Worm (Caenorhabditis elegans): ENCODE measurements around the gene taf-9.

taf-9 gene

DNA sequence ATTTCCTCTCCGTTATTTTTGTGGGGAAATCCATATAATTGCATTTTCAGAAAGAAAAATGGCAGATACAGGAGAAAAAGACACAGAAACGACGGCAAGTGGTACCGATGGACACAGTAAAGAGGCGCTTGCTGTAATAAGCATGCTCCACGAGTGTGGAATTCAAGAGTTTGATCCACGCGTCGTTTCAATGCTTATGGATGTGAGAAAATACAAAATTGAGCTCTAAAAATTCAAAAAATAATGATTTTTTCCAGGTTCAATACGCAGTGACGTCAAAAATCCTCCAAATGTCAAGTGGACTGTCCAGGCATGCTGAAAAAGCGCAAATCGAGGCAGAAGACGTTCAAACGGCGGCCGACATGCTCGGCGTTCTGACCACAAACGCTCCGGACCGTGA is at the start of gene taf-9:
Gene taf-9 (plus strand): TSS at position 51 of the 400 bp plus-strand sequence.
- TF ChIP-seq lsy-2 (tag; optimal IDR thresholded peaks at IDR 0.05) (peak in 1 of 2 experiments; percentile 17), ama-1 (optimal IDR thresholded peaks at IDR 0.05) (peak; percentile 75), dve-1 (tag; optimal IDR thresholded peaks at IDR 0.05; ENCODE audit: insufficient read depth) (peak; percentile 9), dmd-6 (GFP tag; IDR thresholded peaks at IDR 0.05) (no peak), F10B5.3 (tag; optimal IDR thresholded peaks at IDR 0.05) (no peak), php-3 (GFP tag; IDR thresholded peaks at IDR 0.05) (0 out of 2 replicates have a peak, but pooled peaks have one; percentile 9), ceh-20 (GFP tag; IDR thresholded peaks at IDR 0.05) (0 out of 2 replicates have a peak, but pooled peaks have one; percentile 22), lin-38 (GFP tag; IDR thresholded peaks at IDR 0.05) (peak; percentile 51), F49E8.2 (tag; optimal IDR thresholded peaks at IDR 0.05; ENCODE audit: borderline replicate concordance) (no peak), cey-2 (tag; optimal IDR thresholded peaks at IDR 0.05; ENCODE audit: borderline replicate concordance, insufficient read depth) (no peak), lin-39 (tag; optimal IDR thresholded peaks at IDR 0.05) (no peak), egl-43 (GFP tag; IDR thresholded peaks at IDR 0.05) (0 out of 2 replicates have a peak, but pooled peaks have one; percentile 53), mxl-3 (GFP tag; optimal IDR thresholded peaks at IDR 0.05) (no peak), nhr-77 (tag; optimal IDR thresholded peaks at IDR 0.05) (no peak)

DNA sequence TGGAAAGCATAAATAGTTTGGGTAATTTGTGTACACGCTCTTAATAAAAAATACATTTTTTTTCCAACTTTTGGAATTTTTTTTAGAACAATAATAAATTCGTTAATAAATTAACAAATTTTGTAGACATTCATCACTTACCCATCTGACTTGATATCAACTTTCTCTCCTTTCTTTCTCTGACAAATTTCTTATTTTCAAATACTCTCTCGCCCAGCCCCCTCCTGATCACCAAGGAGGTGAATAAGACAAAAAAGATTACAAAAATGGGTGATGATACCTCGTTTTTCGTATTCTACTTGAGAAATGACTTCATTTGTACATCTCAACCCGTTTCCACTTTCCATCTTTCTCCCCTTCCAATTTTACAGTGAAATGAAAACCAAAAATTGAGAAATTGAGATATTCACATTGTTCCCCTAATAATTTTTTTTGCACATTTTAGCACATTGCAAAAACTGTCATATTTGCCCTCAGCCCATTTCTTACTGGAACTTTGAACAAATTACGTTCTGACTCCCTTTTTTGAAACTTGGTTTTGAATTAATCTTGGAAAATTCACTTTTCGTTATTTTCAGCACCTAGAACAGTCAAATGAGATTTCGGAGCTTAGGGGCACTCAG is 48.4 kb upstream of the taf-9 start, which contains the start of gene osm-7:
Gene osm-7 (plus strand): TSS at position 573 of the 623 bp plus-strand sequence.
- no peak for TF ChIP-seq F10B5.3 (tag; optimal IDR thresholded peaks at IDR 0.05)
- no peak for TF ChIP-seq spr-3 (GFP tag; optimal IDR thresholded peaks at IDR 0.05)
- TF ChIP-seq hlh-30 (tag; optimal IDR thresholded peaks at IDR 0.05; ENCODE audit: insufficient read depth): peak; percentile 20
- TF ChIP-seq F26F4.8 (GFP tag; conservative IDR thresholded peaks at IDR 0.05): no peak
- TF ChIP-seq snpc-4 (tag; optimal IDR thresholded peaks at IDR 0.05): no peak
- no peak for TF ChIP-seq fkh-10 (GFP tag; optimal IDR thresholded peaks at IDR 0.05)
- no peak for TF ChIP-seq nhr-48 (tag; optimal IDR thresholded peaks at IDR 0.05)
- TF ChIP-seq zip-11 (GFP tag; IDR thresholded peaks at IDR 0.05): no peak
- no peak for TF ChIP-seq nhr-76 (tag; optimal IDR thresholded peaks at IDR 0.05)

DNA sequence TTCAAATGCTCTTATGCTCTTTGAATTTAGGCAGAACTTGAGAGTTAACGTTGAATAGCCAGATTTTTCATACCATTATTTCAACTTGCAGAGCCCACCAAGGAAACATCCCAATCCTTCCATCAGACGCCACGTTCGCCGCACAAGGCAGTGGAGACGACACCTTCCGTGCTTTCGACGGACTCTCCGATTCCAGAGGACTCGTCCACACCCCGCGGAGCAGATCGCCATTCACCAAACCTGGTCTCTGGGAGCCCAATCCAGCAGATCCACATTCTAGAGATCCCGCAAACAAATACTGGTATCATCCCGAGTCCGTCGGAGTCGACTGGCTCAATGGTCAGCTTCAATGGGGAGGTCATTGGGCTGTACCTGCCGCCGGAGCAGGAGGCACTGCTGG is 44.0 kb upstream of the taf-9 start:
- TF ChIP-seq unc-62 (GFP tag; optimal IDR thresholded peaks at IDR 0.05 in 1 of 2): peak in 1 of 2 experiments; percentile 82
- no peak for TF ChIP-seq unc-62 (tag; optimal IDR thresholded peaks at IDR 0.05)
- TF ChIP-seq daf-8 (GFP tag; IDR thresholded peaks at IDR 0.05): no peak
- no peak for TF ChIP-seq gei-8 (GFP tag; optimal IDR thresholded peaks at IDR 0.05)
- TF ChIP-seq set-16 (GFP tag; IDR thresholded peaks at IDR 0.05): peak; percentile 74

DNA sequence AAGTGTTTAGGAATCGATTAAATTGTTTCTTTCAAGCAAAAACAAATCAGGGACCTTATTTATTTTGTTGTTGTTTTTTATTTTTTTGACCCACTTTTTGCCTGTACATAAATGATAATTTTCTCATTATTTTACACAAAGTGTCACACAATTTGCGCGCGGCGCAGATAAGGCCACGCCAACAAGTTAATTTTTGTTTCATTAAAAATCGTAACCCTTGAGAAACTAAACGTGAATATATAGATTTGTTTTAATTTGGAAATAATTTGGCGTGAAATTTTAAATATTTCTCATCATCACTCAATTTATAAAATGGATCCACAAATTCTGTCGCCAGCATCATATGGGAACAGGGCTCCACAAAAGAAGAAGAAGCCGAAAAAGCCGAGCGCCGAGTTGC is 43.5 kb upstream of the taf-9 start, which contains the start of gene T05D4.5:
Gene T05D4.5 (plus strand): TSS at position 301 of the 400 bp plus-strand sequence.
- TF ChIP-seq ceh-28 (tag; optimal IDR thresholded peaks at IDR 0.05): no peak
- no peak for TF ChIP-seq F44E2.7 (GFP tag; IDR thresholded peaks at IDR 0.05)
- TF ChIP-seq aha-1 (tag): peak; percentile 27

DNA sequence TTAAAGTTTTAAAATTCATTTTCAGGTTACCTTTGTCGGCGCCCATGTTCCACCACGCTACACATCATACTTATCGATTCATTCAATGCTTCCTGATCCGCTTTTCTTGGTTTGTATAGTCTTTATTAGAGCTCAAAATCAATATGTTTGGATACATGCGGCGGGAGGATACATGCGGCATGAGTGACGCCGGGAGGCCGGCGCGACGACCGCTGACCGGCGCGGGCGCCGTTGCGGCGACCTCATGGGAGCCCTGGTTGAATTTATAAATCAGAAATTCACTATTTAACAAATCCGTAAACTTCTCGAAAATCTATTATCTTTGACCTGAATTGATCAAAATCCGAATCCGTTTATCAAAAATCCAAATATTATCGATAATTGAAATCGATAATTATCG is 42.3 kb upstream of the taf-9 start:
- TF ChIP-seq set-16 (GFP tag; IDR thresholded peaks at IDR 0.05) (peak; percentile 72), Y105C5A.15 (GFP tag; IDR thresholded peaks at IDR 0.05) (no peak)

DNA sequence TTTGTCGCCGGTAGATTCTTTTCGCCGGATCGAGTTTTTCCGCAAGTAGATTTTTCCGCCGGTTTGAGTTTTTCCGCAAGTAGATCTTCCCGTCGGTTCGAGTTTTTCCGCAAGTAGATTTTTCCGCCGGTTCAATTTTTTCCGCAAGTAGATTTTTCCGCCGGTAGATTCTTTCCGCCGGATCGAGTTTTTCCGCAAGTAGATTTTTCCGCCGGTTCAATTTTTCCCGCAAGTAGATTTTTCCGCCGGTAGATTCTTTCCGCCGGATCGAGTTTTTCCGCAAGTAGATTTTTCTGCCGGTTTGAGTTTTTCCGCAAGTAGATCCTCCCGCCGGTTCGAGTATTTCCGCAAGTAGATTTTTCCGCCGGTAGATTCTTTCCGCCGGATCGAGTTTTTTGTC is 38.9 kb upstream of the taf-9 start:
- TF ChIP-seq madf-5 (GFP tag; IDR thresholded peaks at IDR 0.05) (0 out of 4 replicates have a peak, but pooled peaks of 1 of the 2 experiments have one; percentile 22), hmg-1.1 (GFP tag; IDR thresholded peaks at IDR 0.05) (peak; percentile 33; the same call in 1 of the 2 replicates), set-16 (GFP tag; IDR thresholded peaks at IDR 0.05) (peak; percentile 44; the same call in 1 of the 2 replicates), saeg-2 (GFP tag; IDR thresholded peaks at IDR 0.05) (0 out of 2 replicates have a peak, but pooled peaks have one; percentile 19), lim-7 (GFP tag; IDR thresholded peaks at IDR 0.05) (0 out of 2 replicates have a peak, but pooled peaks have one; percentile 48)

All from whole organism, L4 larva.